Worm (Caenorhabditis elegans): ENCODE measurements around the gene akt-1.
A peak's percentile ranks its signal among the peaks of the same experiment; 100 is the strongest.

akt-1 gene

DNA sequence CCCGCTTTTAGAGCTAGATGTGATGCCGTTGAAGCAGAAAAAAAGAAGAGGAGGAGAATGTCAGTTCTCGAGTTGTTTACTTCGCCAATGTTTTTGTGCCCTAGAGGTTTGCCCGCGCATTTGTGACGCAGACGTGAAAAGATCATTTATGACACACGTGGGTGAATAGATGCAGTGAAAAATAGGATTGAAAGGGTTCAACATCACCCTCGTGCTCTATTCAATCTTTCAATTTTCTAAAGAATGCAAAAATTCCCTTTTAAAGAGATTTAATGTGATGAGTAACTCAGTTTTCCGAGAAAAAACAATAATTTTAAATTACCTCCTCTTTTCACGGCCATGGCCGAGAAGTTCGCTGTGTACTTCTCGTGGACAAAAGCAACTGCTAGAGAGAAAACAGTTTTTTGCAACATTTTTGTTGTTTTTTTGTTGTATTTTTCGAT lies 2.2 kb upstream of the akt-1 start (continued):
- TF ChIP-seq ztf-4 (tag; optimal IDR thresholded peaks at IDR 0.05) (peak; percentile 41), pax-3 (tag; optimal IDR thresholded peaks at IDR 0.05) (peak; percentile 75), lin-14 (GFP tag; optimal IDR thresholded peaks at IDR 0.05) (peak; percentile 94), nhr-19 (GFP tag; conservative IDR thresholded peaks at IDR 0.05) (peak; percentile 37), tlp-1 (tag; optimal IDR thresholded peaks at IDR 0.05) (no peak), swsn-7 (tag; optimal IDR thresholded peaks at IDR 0.05) (peak; percentile 42), efl-1 (optimal IDR thresholded peaks at IDR 0.05) (peak; percentile 35 to 53), efl-1 (GFP tag; optimal IDR thresholded peaks at IDR 0.05 in 1 of 2) (peak; percentile 42 to 79), snu-23 (GFP tag; optimal IDR thresholded peaks at IDR 0.05) (peak; percentile 51), mab-9 (GFP tag; IDR thresholded peaks at IDR 0.05) (0 out of 2 replicates have a peak, but pooled peaks have one; percentile 51), nhr-71 (tag; optimal IDR thresholded peaks at IDR 0.05) (peak; percentile 84)

DNA sequence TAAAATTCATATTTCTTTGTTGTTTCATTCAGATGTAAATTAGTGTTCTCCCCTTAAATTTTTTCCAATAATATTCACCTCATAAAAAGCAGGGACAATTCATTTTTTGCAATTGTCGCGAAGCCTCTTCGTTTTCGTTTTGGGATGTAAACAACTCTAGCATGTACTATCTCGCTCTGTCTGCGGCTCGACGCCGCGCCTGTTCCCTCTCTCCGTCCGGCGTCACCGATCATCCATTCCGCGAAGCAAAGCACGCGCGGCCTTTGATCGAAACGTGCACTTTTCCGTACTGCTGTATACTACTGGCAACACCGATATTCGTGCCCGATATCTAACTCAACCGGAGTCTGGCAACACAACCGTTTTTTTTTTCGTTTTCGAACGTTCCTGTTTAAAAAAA lies 1.7 kb upstream of the akt-1 start:
- TF ChIP-seq mdl-1 (tag; optimal IDR thresholded peaks at IDR 0.05) (peak in 1 of 2 experiments; percentile 17), nhr-19 (GFP tag; conservative IDR thresholded peaks at IDR 0.05) (peak; percentile 38), rnt-1 (tag; optimal IDR thresholded peaks at IDR 0.05) (peak; percentile 37), lin-14 (GFP tag; optimal IDR thresholded peaks at IDR 0.05) (peak; percentile 22), tlp-1 (tag; optimal IDR thresholded peaks at IDR 0.05) (no peak), xbp-1 (tag; optimal IDR thresholded peaks at IDR 0.05) (no peak), blmp-1 (tag; optimal IDR thresholded peaks at IDR 0.05) (peak; percentile 8)

DNA sequence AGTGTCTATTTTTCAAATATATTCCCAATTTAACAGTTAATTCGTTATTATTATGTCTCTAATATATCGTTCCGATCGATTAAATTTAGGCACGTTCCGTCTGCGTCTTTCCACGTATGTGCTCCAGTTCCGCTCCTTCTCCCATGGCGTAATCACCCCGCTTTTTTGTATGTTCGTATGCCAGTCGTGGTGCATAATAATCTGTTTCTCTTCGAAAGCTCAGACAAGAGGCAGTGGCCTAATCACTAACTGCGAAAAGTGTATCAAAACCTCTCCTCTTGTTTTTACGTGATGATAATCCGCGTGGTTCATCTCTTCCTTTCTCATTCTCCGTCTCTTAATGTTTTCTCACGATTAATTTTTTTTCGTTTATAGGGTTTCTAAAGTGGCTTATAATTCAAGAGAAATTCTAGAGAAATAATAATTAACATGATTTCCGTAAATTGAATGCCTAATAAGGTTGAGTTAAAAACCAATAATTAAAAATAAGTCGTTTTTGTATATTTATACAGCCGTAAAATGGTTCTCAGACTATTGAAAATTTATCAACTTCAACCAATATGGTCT lies 949 bp upstream of the akt-1 start:
- TF ChIP-seq lir-3 (tag; optimal IDR thresholded peaks at IDR 0.05; ENCODE audit: poor library complexity), result no peak
- peak; percentile 31 for TF ChIP-seq nhr-47 (tag; optimal IDR thresholded peaks at IDR 0.05)
- TF ChIP-seq lin-39 (tag; optimal IDR thresholded peaks at IDR 0.05), result no peak
- no peak for TF ChIP-seq hlh-17 (GFP tag; optimal IDR thresholded peaks at IDR 0.05; ENCODE audit: borderline replicate concordance)
- TF ChIP-seq isw-1 (GFP tag; IDR thresholded peaks at IDR 0.05), result no peak
- TF ChIP-seq ceh-8 (GFP tag; optimal IDR thresholded peaks at IDR 0.05), result peak; percentile 58
- no peak for TF ChIP-seq rnt-1 (tag; optimal IDR thresholded peaks at IDR 0.05)
- peak; percentile 18 for TF ChIP-seq nhr-71 (tag; optimal IDR thresholded peaks at IDR 0.05)
- peak; percentile 58 for TF ChIP-seq lin-14 (GFP tag; optimal IDR thresholded peaks at IDR 0.05)
- TF ChIP-seq grh-1 (GFP tag; IDR thresholded peaks at IDR 0.05), result no peak
- TF ChIP-seq fkh-8 (tag; optimal IDR thresholded peaks at IDR 0.05), result peak; percentile 46
- no peak for TF ChIP-seq swsn-7 (tag; optimal IDR thresholded peaks at IDR 0.05)
- no peak for TF ChIP-seq snu-23 (GFP tag; optimal IDR thresholded peaks at IDR 0.05)
- TF ChIP-seq dsc-1 (tag; optimal IDR thresholded peaks at IDR 0.05), result peak; percentile 69
- TF ChIP-seq pqm-1 (tag; optimal IDR thresholded peaks at IDR 0.05), result no peak
- no peak for TF ChIP-seq irx-1 (tag; optimal IDR thresholded peaks at IDR 0.05)
- TF ChIP-seq fkh-4 (tag; optimal IDR thresholded peaks at IDR 0.05; ENCODE audit: borderline replicate concordance), result no peak
- TF ChIP-seq unc-130 (tag; optimal IDR thresholded peaks at IDR 0.05), result no peak
- no peak for TF ChIP-seq mdl-1 (tag; optimal IDR thresholded peaks at IDR 0.05)
- TF ChIP-seq zag-1 (tag; optimal IDR thresholded peaks at IDR 0.05), result no peak
- peak; percentile 17 for TF ChIP-seq pax-3 (tag; optimal IDR thresholded peaks at IDR 0.05)
- TF ChIP-seq nhr-77 (tag; optimal IDR thresholded peaks at IDR 0.05), result no peak

DNA sequence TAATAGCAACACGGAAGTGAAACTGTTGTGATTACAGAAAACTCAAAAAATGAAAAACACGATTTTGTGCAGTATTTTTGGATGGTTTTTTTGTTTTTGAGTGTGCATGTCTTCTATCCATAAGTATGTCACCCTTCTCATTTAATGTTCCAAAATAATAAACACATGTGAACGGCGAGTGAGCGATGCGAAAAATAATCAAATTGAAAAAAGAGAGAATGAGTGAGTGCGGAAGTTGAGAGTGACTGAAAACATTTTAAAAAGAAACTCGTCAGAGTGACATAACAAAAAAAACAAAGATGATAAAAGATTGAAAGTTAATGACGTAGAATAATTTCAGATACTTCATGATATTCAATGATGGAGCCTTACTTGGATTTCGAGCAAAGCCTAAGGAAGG lies 810 bp downstream of the akt-1 start:
- no peak for TF ChIP-seq sptf-1 (tag; optimal IDR thresholded peaks at IDR 0.05)
- no peak for TF ChIP-seq lin-13 (GFP tag; optimal IDR thresholded peaks at IDR 0.05)
- no peak for TF ChIP-seq pag-3 (tag; optimal IDR thresholded peaks at IDR 0.05; ENCODE audit: borderline replicate concordance, insufficient read depth)
- TF ChIP-seq nhr-19 (GFP tag; conservative IDR thresholded peaks at IDR 0.05), result no peak
- no peak for TF ChIP-seq swsn-7 (tag; optimal IDR thresholded peaks at IDR 0.05)
- TF ChIP-seq grh-1 (GFP tag; IDR thresholded peaks at IDR 0.05), result no peak
- TF ChIP-seq C04F5.9 (tag; optimal IDR thresholded peaks at IDR 0.05), result no peak
- TF ChIP-seq hlh-17 (GFP tag; optimal IDR thresholded peaks at IDR 0.05; ENCODE audit: borderline replicate concordance), result no peak
- TF ChIP-seq fkh-4 (tag; optimal IDR thresholded peaks at IDR 0.05; ENCODE audit: borderline replicate concordance), result no peak
- TF ChIP-seq ceh-82 (tag; optimal IDR thresholded peaks at IDR 0.05), result no peak
- no peak for TF ChIP-seq sox-4 (tag; optimal IDR thresholded peaks at IDR 0.05)
- no peak for TF ChIP-seq unc-98 (GFP tag; IDR thresholded peaks at IDR 0.05)

Measured in whole organism, L1 larva.